Worm (Caenorhabditis elegans) whole organism, L1 larva: ENCODE measurements around the gene vav-1.

ENCODE experiments used
- C04F5.9 ChIP-seq: sonication (generic microtip); optimal IDR thresholded peaks from 2 replicates; lab custom pipeline; 2016; ENCODE audit warnings: missing genetic modification characterization, missing compliant biosample characterization
- F16B12.6 ChIP-seq: fragments of 150-350 bp; optimal IDR thresholded peaks from 2 replicates; lab custom pipeline; 2014; ENCODE audit warnings: missing biosample characterization, missing genetic modification characterization
- aha-1 ChIP-seq: fragments of 150-350 bp; optimal IDR thresholded peaks from 2 replicates; lab custom pipeline; 2014; ENCODE audit warnings: missing biosample characterization, missing genetic modification characterization
- aly-2 ChIP-seq: fragments of 150-350 bp; optimal IDR thresholded peaks from 2 replicates; lab custom pipeline; 2014; ENCODE audit warnings: missing biosample characterization, missing genetic modification characterization
- blmp-1 ChIP-seq: fragments of 150-350 bp; optimal IDR thresholded peaks from 2 replicates; lab custom pipeline; 2014; ENCODE audit warnings: missing biosample characterization, missing genetic modification characterization
- ceh-82 ChIP-seq, 3 experiments: fragments of 150-350 bp in 1 of 3; sonication (generic microtip) in 2 of 3; optimal IDR thresholded peaks; 2 replicates each; lab custom pipeline; 2014 to 2017; ENCODE audit warnings: missing biosample characterization in 3 of 3, missing genetic modification characterization in 3 of 3
- ceh-88 ChIP-seq: fragments of 200-800 bp; sonication (Bioruptor generic); IDR thresholded peaks from 2 replicates; pipeline ENCODE4 v1.3.6; 2022; ENCODE audit warnings: missing genetic modification characterization, missing compliant biosample characterization
- ceh-90 ChIP-seq: sonication (generic microtip); optimal IDR thresholded peaks from 2 replicates; lab custom pipeline; 2016; ENCODE audit warnings: missing genetic modification characterization, missing compliant biosample characterization
- dpl-1 ChIP-seq, 3 experiments: fragments of 150-350 bp in 2 of 3; sonication (generic microtip) in 1 of 3; optimal IDR thresholded peaks; 2 replicates each; lab custom pipeline; 2014 to 2017; ENCODE audit warnings: missing biosample characterization in 3 of 3, missing genetic modification characterization in 3 of 3, missing genetic modification reagents in 3 of 3
- dsc-1 ChIP-seq: sonication (generic microtip); optimal IDR thresholded peaks from 2 replicates; lab custom pipeline; 2016; ENCODE audit warnings: mild to moderate bottlenecking, missing genetic modification characterization, missing compliant biosample characterization
- efl-1 ChIP-seq, 4 experiments: fragments of 150-350 bp; optimal IDR thresholded peaks in 3 of 4; peaks in 1 of 4; 1 replicate in 1 of 4; 2 replicates in 3 of 4; lab custom pipeline; 2014; ENCODE audit warnings: missing biosample characterization in 2 of 4, missing genetic modification characterization in 2 of 4, missing genetic modification reagents in 2 of 4
- efl-3 ChIP-seq: fragments of 200-800 bp; sonication (Bioruptor generic); optimal IDR thresholded peaks from 2 replicates; lab custom pipeline; 2018; ENCODE audit warnings: mild to moderate bottlenecking, missing genetic modification characterization, missing compliant biosample characterization
- egl-13 ChIP-seq: sonication (generic microtip); optimal IDR thresholded peaks from 2 replicates; lab custom pipeline; 2016; ENCODE audit warnings: missing genotype, missing genetic modification reagents, missing genetic modification characterization, missing compliant biosample characterization
- egl-27 ChIP-seq, 2 experiments: fragments of 150-350 bp in 1 of 2; sonication (generic microtip); optimal IDR thresholded peaks; 3 replicates each; lab custom pipeline; 2017 to 2018; ENCODE audit warnings: missing biosample characterization in 2 of 2, missing genetic modification characterization in 2 of 2, missing genetic modification reagents in 2 of 2
- ets-5 ChIP-seq: fragments of 200-800 bp; sonication (Bioruptor generic); IDR thresholded peaks from 2 replicates; pipeline ENCODE4 v1.3.6; 2022; ENCODE audit warnings: missing genetic modification characterization, missing compliant biosample characterization
- grh-1 ChIP-seq: fragments of 200-800 bp; sonication (Bioruptor generic); IDR thresholded peaks from 2 replicates; pipeline ENCODE4 v1.3.6; 2022; ENCODE audit warnings: missing genetic modification reagents, missing genetic modification characterization, missing compliant biosample characterization
- hlh-4 ChIP-seq: sonication (generic microtip); optimal IDR thresholded peaks from 2 replicates; lab custom pipeline; 2016; ENCODE audit warnings: mild to moderate bottlenecking, missing genetic modification characterization, missing compliant biosample characterization
- irx-1 ChIP-seq: sonication (generic microtip); optimal IDR thresholded peaks from 2 replicates; lab custom pipeline; 2016; ENCODE audit warnings: missing genetic modification characterization, missing compliant biosample characterization
- lin-13 ChIP-seq: fragments of 150-350 bp; optimal IDR thresholded peaks from 2 replicates; lab custom pipeline; 2014; ENCODE audit warnings: missing biosample characterization, missing genetic modification reagents, missing genetic modification characterization
- lin-39 ChIP-seq: fragments of 150-350 bp; optimal IDR thresholded peaks from 2 replicates; lab custom pipeline; 2014; ENCODE audit warnings: missing biosample characterization, missing genetic modification reagents, missing genetic modification characterization
- lir-3 ChIP-seq: sonication (generic microtip); optimal IDR thresholded peaks from 2 replicates; lab custom pipeline; 2016; ENCODE audit warnings: mild to moderate bottlenecking, missing genetic modification characterization, moderate library complexity, missing compliant biosample characterization; ENCODE audit not compliant: poor library complexity
- mab-9 ChIP-seq: fragments of 200-800 bp; sonication (Bioruptor generic); IDR thresholded peaks from 2 replicates; pipeline ENCODE4 v1.3.6; 2022; ENCODE audit warnings: missing genetic modification reagents, missing genetic modification characterization, missing compliant biosample characterization
- mdl-1 ChIP-seq, 2 experiments: fragments of 150-350 bp; optimal IDR thresholded peaks; 2 replicates each; lab custom pipeline; 2014 to 2017; ENCODE audit warnings: missing biosample characterization in 2 of 2, missing genetic modification characterization in 2 of 2, inconsistent platforms in 1 of 2
- mef-2 ChIP-seq: fragments of 150-350 bp; optimal IDR thresholded peaks from 2 replicates; lab custom pipeline; 2014; ENCODE audit warnings: missing biosample characterization, missing genetic modification characterization
- nhr-11 ChIP-seq: fragments of 150-350 bp; optimal IDR thresholded peaks from 2 replicates; lab custom pipeline; 2014; ENCODE audit warnings: missing biosample characterization, missing genetic modification characterization
- nhr-19 ChIP-seq: fragments of 200-800 bp; sonication (Bioruptor generic); conservative IDR thresholded peaks from 2 replicates; pipeline ENCODE4 v1.3.6; 2022; ENCODE audit warnings: missing genetic modification characterization, missing compliant biosample characterization
- nhr-237 ChIP-seq: fragments of 150-350 bp; optimal IDR thresholded peaks from 2 replicates; lab custom pipeline; 2014; ENCODE audit warnings: missing biosample characterization, missing genetic modification characterization
- nhr-47 ChIP-seq: sonication (generic microtip); optimal IDR thresholded peaks from 2 replicates; lab custom pipeline; 2016; ENCODE audit warnings: mild to moderate bottlenecking, missing genetic modification characterization, moderate library complexity, missing compliant biosample characterization
- nhr-71 ChIP-seq: sonication (generic microtip); optimal IDR thresholded peaks from 2 replicates; lab custom pipeline; 2016; ENCODE audit warnings: mild to moderate bottlenecking, missing genetic modification characterization, moderate library complexity, missing compliant biosample characterization
- nhr-76 ChIP-seq: sonication (generic microtip); optimal IDR thresholded peaks from 2 replicates; lab custom pipeline; 2017; ENCODE audit warnings: missing biosample characterization, missing genetic modification characterization
- nhr-84 ChIP-seq: sonication (generic microtip); optimal IDR thresholded peaks from 2 replicates; lab custom pipeline; 2017; ENCODE audit warnings: missing biosample characterization, missing genetic modification characterization
- nhr-85 ChIP-seq: sonication (generic microtip); peaks from one replicate; lab custom pipeline; 2016; ENCODE audit warnings: missing genetic modification characterization, inconsistent platforms, missing compliant biosample characterization
- pax-3 ChIP-seq: fragments of 200-800 bp; sonication (Bioruptor generic); optimal IDR thresholded peaks from 2 replicates; lab custom pipeline; 2018; ENCODE audit warnings: mild to moderate bottlenecking, missing genetic modification characterization, moderate library complexity, missing compliant biosample characterization
- pqm-1 ChIP-seq: sonication (generic microtip); optimal IDR thresholded peaks from 3 replicates; lab custom pipeline; 2017; ENCODE audit warnings: missing biosample characterization, missing genetic modification characterization
- skn-1 ChIP-seq: fragments of 150-350 bp; optimal IDR thresholded peaks from 2 replicates; lab custom pipeline; 2014; ENCODE audit warnings: missing biosample characterization, missing genetic modification characterization
- sptf-1 ChIP-seq: fragments of 150-350 bp; optimal IDR thresholded peaks from 2 replicates; lab custom pipeline; 2014; ENCODE audit warnings: missing biosample characterization, missing genetic modification characterization
- sup-37 ChIP-seq: fragments of 200-800 bp; sonication (Bioruptor generic); optimal IDR thresholded peaks from 2 replicates; lab custom pipeline; 2018; ENCODE audit warnings: mild to moderate bottlenecking, missing genetic modification characterization, missing compliant biosample characterization
- tlp-1 ChIP-seq: fragments of 150-350 bp; optimal IDR thresholded peaks from 2 replicates; lab custom pipeline; 2014; ENCODE audit warnings: missing biosample characterization, missing genetic modification characterization
- unc-130 ChIP-seq: fragments of 150-350 bp; optimal IDR thresholded peaks from 2 replicates; lab custom pipeline; 2017; ENCODE audit warnings: missing biosample characterization, missing genetic modification characterization, inconsistent platforms
- unc-30 ChIP-seq: sonication (generic microtip); optimal IDR thresholded peaks from 2 replicates; lab custom pipeline; 2017; ENCODE audit warnings: missing biosample characterization, missing genetic modification characterization
- vab-15 ChIP-seq: sonication (generic microtip); optimal IDR thresholded peaks from 2 replicates; lab custom pipeline; 2017; ENCODE audit warnings: missing genotype, mild to moderate bottlenecking, missing genetic modification characterization, missing compliant biosample characterization
- zag-1 ChIP-seq: fragments of 150-350 bp; optimal IDR thresholded peaks from 2 replicates; lab custom pipeline; 2014; ENCODE audit warnings: missing biosample characterization, missing genetic modification characterization
- zip-4 ChIP-seq: fragments of 200-800 bp; sonication (Bioruptor generic); optimal IDR thresholded peaks from 2 replicates; lab custom pipeline; 2018; ENCODE audit warnings: mild to moderate bottlenecking, missing genetic modification characterization, moderate library complexity, missing compliant biosample characterization
- ztf-11 ChIP-seq, 2 experiments: sonication (generic microtip); optimal IDR thresholded peaks; 2 replicates each; lab custom pipeline; 2016 to 2017; ENCODE audit warnings: missing genetic modification characterization in 2 of 2, missing biosample characterization in 1 of 2, missing compliant biosample characterization in 1 of 2
- ztf-4 ChIP-seq: fragments of 150-350 bp; optimal IDR thresholded peaks from 2 replicates; lab custom pipeline; 2014; ENCODE audit warnings: missing biosample characterization, missing genetic modification characterization

vav-1 gene

ce11 chrX:9191795-9192494 is 40.0 kb downstream of the vav-1 start, which contains the start of gene Y81B9A.1:
Gene Y81B9A.1 (plus strand): TSS chrX:9192444.
- no peak for TF ChIP-seq ceh-82 (tag; optimal IDR thresholded peaks at IDR 0.05; lab: Kevin White, UChicago)
- TF ChIP-seq, all 84 proteins: peak for 0

DNA sequence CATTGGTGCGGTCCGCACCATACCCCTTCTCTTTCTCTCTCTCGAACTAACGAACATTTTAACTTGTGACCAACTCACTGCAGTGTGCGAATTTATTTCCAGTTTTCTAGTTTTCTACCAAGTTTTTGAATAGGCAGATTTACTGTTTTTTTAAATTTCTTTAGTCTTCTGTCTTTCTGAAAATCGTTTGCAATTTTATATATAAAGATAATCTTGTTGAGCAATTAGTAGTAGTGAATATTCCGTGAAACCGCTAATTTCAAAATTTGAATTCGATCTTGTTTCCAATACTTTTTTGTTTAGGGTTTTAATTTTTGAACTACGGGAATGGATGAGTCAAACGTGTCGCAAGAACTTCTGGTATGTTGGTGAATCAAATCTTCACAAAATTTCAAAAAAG is 48.1 kb downstream of the vav-1 start, which contains the start of gene Y81B9A.2:
Gene Y81B9A.2, plus strand, starts transcription at position 301 of the 400 bp plus-strand sequence.
- TF ChIP-seq lin-39 (tag; lab: Kevin White, UChicago) (no peak), efl-1 (optimal IDR thresholded peaks at IDR 0.05; lab: Kevin White, UChicago) (no peak), efl-1 (GFP tag; optimal IDR thresholded peaks at IDR 0.05 in 1 of 2; lab: Kevin White, UChicago) (peak in 1 of 2 experiments; percentile 14)

DNA sequence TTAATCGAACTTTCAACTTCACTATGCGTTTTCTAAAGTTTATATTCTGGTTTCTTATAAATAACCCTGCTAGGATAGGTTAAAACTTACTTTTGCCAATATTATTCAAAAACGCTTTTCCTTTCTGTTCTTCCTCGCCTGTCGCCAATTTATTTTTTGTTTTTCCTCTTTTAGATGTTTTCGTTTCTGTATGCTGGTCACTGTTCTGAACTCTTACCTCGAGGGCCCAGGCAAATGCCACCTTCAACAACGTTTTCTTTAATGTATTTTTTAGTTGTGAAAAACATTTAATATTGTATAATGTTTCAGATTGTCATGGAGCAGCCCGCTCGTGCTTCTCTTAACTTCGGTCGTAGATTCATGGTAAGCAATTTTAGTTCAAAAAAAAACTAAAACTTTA is 49.8 kb downstream of the vav-1 start, which contains the start of gene Y81B9A.3:
Gene Y81B9A.3, plus strand, starts transcription at position 301 of the 400 bp plus-strand sequence.
- TF ChIP-seq mab-9 (GFP tag; lab: Robert Waterston, UW), result no peak
- no peak for TF ChIP-seq nhr-47
- no peak for TF ChIP-seq lin-13 (GFP tag; lab: Kevin White, UChicago)
- no peak for TF ChIP-seq nhr-19 (GFP tag; lab: Robert Waterston, UW)
- TF ChIP-seq blmp-1 (tag; lab: Kevin White, UChicago), result no peak
- no peak for TF ChIP-seq nhr-85 (tag; lab: Kevin White, UChicago)
- no peak for TF ChIP-seq zag-1 (tag; lab: Kevin White, UChicago)
- TF ChIP-seq nhr-76, result no peak
- TF ChIP-seq dsc-1 (tag; lab: Kevin White, UChicago), result no peak
- TF ChIP-seq nhr-237 (tag; lab: Kevin White, UChicago), result no peak
- no peak for TF ChIP-seq pqm-1
- TF ChIP-seq skn-1 (tag; lab: Kevin White, UChicago), result no peak
- TF ChIP-seq ceh-90 (tag; lab: Kevin White, UChicago), result no peak
- TF ChIP-seq unc-30, result no peak

- no peak for TF ChIP-seq egl-13 (tag; lab: Kevin White, UChicago)
- no peak for TF ChIP-seq ceh-88
- TF ChIP-seq nhr-84 (tag; lab: Kevin White, UChicago), result no peak
- no peak for TF ChIP-seq mdl-1 (tag; optimal IDR thresholded peaks at IDR 0.05; lab: Kevin White, UChicago)
- no peak for TF ChIP-seq nhr-11 (tag; lab: Kevin White, UChicago)
- TF ChIP-seq irx-1 (tag; lab: Kevin White, UChicago), result no peak
- TF ChIP-seq nhr-47, result no peak
- no peak for TF ChIP-seq lir-3
- no peak for TF ChIP-seq ztf-4
- TF ChIP-seq pax-3 (tag; lab: Kevin White, UChicago), result no peak
- TF ChIP-seq tlp-1 (tag; lab: Kevin White, UChicago), result no peak
- TF ChIP-seq hlh-4 (tag; lab: Kevin White, UChicago), result no peak
- no peak for TF ChIP-seq grh-1 (GFP tag; lab: Robert Waterston, UW)
Measured at ce11 chrX:9180823-9181222, 51.1 kb downstream of the vav-1 start, which contains the start of gene Y81B9A.4. Gene Y81B9A.4 (minus strand): TSS chrX:9180923.

ce11 chrX:9174409-9174808 is 57.5 kb downstream of the vav-1 start, which contains the start of gene B0563.8:
Gene B0563.8 (minus strand): TSS chrX:9174509.
- TF ChIP-seq ceh-90 (tag; lab: Kevin White, UChicago) (no peak), efl-1 (optimal IDR thresholded peaks at IDR 0.05; lab: Kevin White, UChicago) (no peak), efl-1 (GFP tag; optimal IDR thresholded peaks at IDR 0.05 in 1 of 2; lab: Kevin White, UChicago) (no peak), unc-130 (no peak), vab-15 (tag; lab: Kevin White, UChicago) (no peak), F16B12.6 (tag; lab: Kevin White, UChicago) (no peak), aha-1 (tag; lab: Kevin White, UChicago) (no peak), ets-5 (GFP tag; lab: Robert Waterston, UW) (no peak), sptf-1 (tag; lab: Kevin White, UChicago) (no peak), sup-37 (GFP tag; lab: Kevin White, UChicago) (no peak), aly-2 (tag; lab: Kevin White, UChicago) (no peak), nhr-237 (tag; lab: Kevin White, UChicago) (no peak), nhr-11 (tag; lab: Kevin White, UChicago) (no peak), zip-4 (GFP tag; lab: Kevin White, UChicago) (no peak), C04F5.9 (no peak), ztf-11 (tag; optimal IDR thresholded peaks at IDR 0.05; lab: Kevin White, UChicago) (no peak), efl-3 (GFP tag; lab: Kevin White, UChicago) (no peak), dpl-1 (GFP tag; optimal IDR thresholded peaks at IDR 0.05; lab: Kevin White, UChicago) (no peak), mef-2 (tag; lab: Kevin White, UChicago) (no peak), egl-27 (tag; optimal IDR thresholded peaks at IDR 0.05; lab: Kevin White, UChicago) (no peak), nhr-71 (tag; lab: Kevin White, UChicago) (no peak)
